Worm (Caenorhabditis elegans): ENCODE measurements around the gene bus-5.

DNA sequence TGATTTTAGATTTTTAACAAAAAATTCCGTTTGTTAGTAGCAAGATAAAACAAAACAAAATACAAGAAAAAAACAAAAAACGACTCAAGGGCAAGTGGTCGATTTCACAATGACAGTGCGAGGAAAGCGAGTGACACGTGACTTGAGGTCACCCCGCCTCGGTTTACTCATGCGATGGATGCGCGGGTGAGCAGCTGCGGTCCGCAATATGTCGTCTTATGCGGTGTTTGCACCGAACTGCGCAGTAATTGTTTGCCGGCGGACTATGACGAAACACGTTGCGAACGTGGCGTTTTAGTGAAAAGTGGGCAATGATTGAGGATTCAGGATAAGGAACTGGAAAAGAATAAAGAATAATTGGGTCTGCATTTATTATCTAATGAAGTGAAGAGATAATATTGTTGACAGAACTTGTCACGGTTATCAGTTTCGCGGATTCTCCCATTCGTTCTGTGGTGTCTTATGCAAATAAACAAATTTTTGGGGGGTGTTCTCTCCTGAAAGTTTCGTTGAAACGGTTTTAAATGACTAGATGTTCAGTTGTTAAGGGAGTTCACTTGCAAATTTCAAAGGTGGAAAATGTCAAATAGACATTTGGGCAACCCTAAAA is 41.4 kb downstream of the bus-5 start:
- TF ChIP-seq ZK546.5 (tag; optimal IDR thresholded peaks at IDR 0.05) = no peak
- TF ChIP-seq aly-2 (tag; optimal IDR thresholded peaks at IDR 0.05) = no peak
- TF ChIP-seq ztf-11 (tag; optimal IDR thresholded peaks at IDR 0.05) = no peak
- TF ChIP-seq nhr-11 (tag; optimal IDR thresholded peaks at IDR 0.05) = no peak
- TF ChIP-seq R02D3.7 (tag; optimal IDR thresholded peaks at IDR 0.05) = no peak
